Worm (Caenorhabditis elegans): ENCODE data around the gene ZK177.9.

Gene ZK177.9

ce11 chrII:5505820-5506287 is 11.7 kb downstream of the ZK177.9 start, which contains the start of gene npp-24:
TSS of gene npp-24 (plus strand) at chrII:5505870.
- TF ChIP-seq ets-5 (GFP tag; IDR thresholded peaks at IDR 0.05): no peak
- no peak for TF ChIP-seq egl-27 (tag; optimal IDR thresholded peaks at IDR 0.05)
- no peak for TF ChIP-seq F16B12.6 (tag; optimal IDR thresholded peaks at IDR 0.05)
- TF ChIP-seq ztf-4 (tag; optimal IDR thresholded peaks at IDR 0.05): no peak
- no peak for TF ChIP-seq lir-3 (tag; optimal IDR thresholded peaks at IDR 0.05; ENCODE audit: poor library complexity)
- peak in 1 of 2 experiments; percentile 33 for TF ChIP-seq lsy-2 (tag; optimal IDR thresholded peaks at IDR 0.05)
- TF ChIP-seq lin-15B (tag; optimal IDR thresholded peaks at IDR 0.05): peak; percentile 28
- TF ChIP-seq dpl-1 (GFP tag; optimal IDR thresholded peaks at IDR 0.05): peak in 1 of 3 experiments; percentile 45
- peak; percentile 95 for TF ChIP-seq blmp-1 (tag; optimal IDR thresholded peaks at IDR 0.05)
- TF ChIP-seq swsn-7 (tag; optimal IDR thresholded peaks at IDR 0.05): no peak
- no peak for TF ChIP-seq xbp-1 (tag; optimal IDR thresholded peaks at IDR 0.05)
- TF ChIP-seq alr-1 (tag; optimal IDR thresholded peaks at IDR 0.05; ENCODE audit: borderline replicate concordance): no peak
- no peak for TF ChIP-seq ceh-82 (tag; optimal IDR thresholded peaks at IDR 0.05)
- no peak for TF ChIP-seq ceh-90 (tag; optimal IDR thresholded peaks at IDR 0.05)
- no peak for TF ChIP-seq nhr-85 (tag)
- no peak for TF ChIP-seq skn-1 (tag; optimal IDR thresholded peaks at IDR 0.05)
- TF ChIP-seq snu-23 (GFP tag; optimal IDR thresholded peaks at IDR 0.05): no peak
- TF ChIP-seq mdl-1 (tag; optimal IDR thresholded peaks at IDR 0.05): no peak
- TF ChIP-seq ceh-63 (GFP tag; optimal IDR thresholded peaks at IDR 0.05): no peak
- TF ChIP-seq tlp-1 (tag; optimal IDR thresholded peaks at IDR 0.05): no peak
- TF ChIP-seq hlh-4 (tag; optimal IDR thresholded peaks at IDR 0.05): no peak
- no peak for TF ChIP-seq tbx-2 (tag; optimal IDR thresholded peaks at IDR 0.05)
- no peak for TF ChIP-seq pag-3 (tag; optimal IDR thresholded peaks at IDR 0.05; ENCODE audit: borderline replicate concordance, insufficient read depth)
- no peak for TF ChIP-seq mab-9 (GFP tag; IDR thresholded peaks at IDR 0.05)
- TF ChIP-seq ceh-88 (GFP tag; IDR thresholded peaks at IDR 0.05): no peak
- no peak for TF ChIP-seq elt-2 (tag; optimal IDR thresholded peaks at IDR 0.05)
- no peak for TF ChIP-seq nhr-77 (tag; optimal IDR thresholded peaks at IDR 0.05)
- TF ChIP-seq zip-4 (GFP tag; optimal IDR thresholded peaks at IDR 0.05): no peak
- TF ChIP-seq grh-1 (GFP tag; IDR thresholded peaks at IDR 0.05): no peak
- TF ChIP-seq nhr-19 (GFP tag; conservative IDR thresholded peaks at IDR 0.05): no peak
- no peak for TF ChIP-seq rnt-1 (tag; optimal IDR thresholded peaks at IDR 0.05)
- no peak for TF ChIP-seq nhr-84 (tag; optimal IDR thresholded peaks at IDR 0.05)
- TF ChIP-seq nhr-47 (tag; optimal IDR thresholded peaks at IDR 0.05): no peak
- TF ChIP-seq elt-3 (tag; optimal IDR thresholded peaks at IDR 0.05): no peak
- TF ChIP-seq lin-13 (GFP tag; optimal IDR thresholded peaks at IDR 0.05): no peak
- TF ChIP-seq sup-37 (GFP tag; optimal IDR thresholded peaks at IDR 0.05): no peak
- no peak for TF ChIP-seq aly-2 (tag; optimal IDR thresholded peaks at IDR 0.05)
- no peak for TF ChIP-seq hlh-17 (GFP tag; optimal IDR thresholded peaks at IDR 0.05; ENCODE audit: borderline replicate concordance)
- TF ChIP-seq dsc-1 (tag; optimal IDR thresholded peaks at IDR 0.05): no peak
- TF ChIP-seq jun-1 (tag; optimal IDR thresholded peaks at IDR 0.05): no peak
- no peak for TF ChIP-seq nhr-11 (tag; optimal IDR thresholded peaks at IDR 0.05)
- TF ChIP-seq C04F5.9 (tag; optimal IDR thresholded peaks at IDR 0.05): no peak
- no peak for TF ChIP-seq nhr-90 (tag; optimal IDR thresholded peaks at IDR 0.05; ENCODE audit: poor library complexity)
- TF ChIP-seq unc-130 (tag; optimal IDR thresholded peaks at IDR 0.05): no peak
- TF ChIP-seq pqm-1 (tag; optimal IDR thresholded peaks at IDR 0.05): no peak
- TF ChIP-seq efl-1 (optimal IDR thresholded peaks at IDR 0.05): peak; percentile 20 to 23
- TF ChIP-seq efl-1 (GFP tag; optimal IDR thresholded peaks at IDR 0.05 in 1 of 2): peak in 1 of 2 experiments; percentile 17
- TF ChIP-seq isw-1 (GFP tag; IDR thresholded peaks at IDR 0.05): no peak
- TF ChIP-seq unc-30 (tag; optimal IDR thresholded peaks at IDR 0.05): no peak
- peak in 1 of 2 experiments; percentile 24 for TF ChIP-seq lin-35 (GFP tag; optimal IDR thresholded peaks at IDR 0.05)
- no peak for TF ChIP-seq ces-1 (GFP tag; optimal IDR thresholded peaks at IDR 0.05)
- no peak for TF ChIP-seq unc-62 (GFP tag; optimal IDR thresholded peaks at IDR 0.05)
- TF ChIP-seq C16A3.4 (tag; optimal IDR thresholded peaks at IDR 0.05): no peak
